Worm (Caenorhabditis elegans) whole organism, L1 larva: Measurements from ENCODE around the gene cth-1.

Source experiments
- C04F5.9 ChIP-seq: sonication (generic microtip); optimal IDR thresholded peaks from 2 replicates; lab custom pipeline; 2016; ENCODE audit warnings: missing genetic modification characterization, missing compliant biosample characterization
- ama-1 ChIP-seq: fragments of 150-350 bp; optimal IDR thresholded peaks from 2 replicates; lab custom pipeline; 2014
- ceh-63 ChIP-seq: fragments of 200-800 bp; sonication (Bioruptor generic); optimal IDR thresholded peaks from 2 replicates; lab custom pipeline; 2018; ENCODE audit warnings: mild to moderate bottlenecking, missing genetic modification characterization, missing compliant biosample characterization
- ceh-82 ChIP-seq, 3 experiments: fragments of 150-350 bp in 1 of 3; sonication (generic microtip) in 2 of 3; optimal IDR thresholded peaks; 2 replicates each; lab custom pipeline; 2014 to 2017; ENCODE audit warnings: missing biosample characterization in 3 of 3, missing genetic modification characterization in 3 of 3
- ceh-88 ChIP-seq: fragments of 200-800 bp; sonication (Bioruptor generic); IDR thresholded peaks from 2 replicates; pipeline ENCODE4 v1.3.6; 2022; ENCODE audit warnings: missing genetic modification characterization, missing compliant biosample characterization
- ces-1 ChIP-seq: fragments of 150-350 bp; optimal IDR thresholded peaks from 2 replicates; lab custom pipeline; 2014; ENCODE audit warnings: missing biosample characterization, missing genetic modification reagents, missing genetic modification characterization
- efl-1 ChIP-seq, 4 experiments: fragments of 150-350 bp; optimal IDR thresholded peaks in 3 of 4; peaks in 1 of 4; 1 replicate in 1 of 4; 2 replicates in 3 of 4; lab custom pipeline; 2014; ENCODE audit warnings: missing biosample characterization in 2 of 4, missing genetic modification characterization in 2 of 4, missing genetic modification reagents in 2 of 4
- efl-3 ChIP-seq: fragments of 200-800 bp; sonication (Bioruptor generic); optimal IDR thresholded peaks from 2 replicates; lab custom pipeline; 2018; ENCODE audit warnings: mild to moderate bottlenecking, missing genetic modification characterization, missing compliant biosample characterization
- egl-27 ChIP-seq, 2 experiments: fragments of 150-350 bp in 1 of 2; sonication (generic microtip); optimal IDR thresholded peaks; 3 replicates each; lab custom pipeline; 2017 to 2018; ENCODE audit warnings: missing biosample characterization in 2 of 2, missing genetic modification characterization in 2 of 2, missing genetic modification reagents in 2 of 2
- elt-2 ChIP-seq: sonication (generic microtip); optimal IDR thresholded peaks from 2 replicates; lab custom pipeline; 2016; ENCODE audit warnings: missing genetic modification characterization, mild to moderate bottlenecking, inconsistent platforms, missing compliant biosample characterization, missing genetic modification reagents
- ets-5 ChIP-seq: fragments of 200-800 bp; sonication (Bioruptor generic); IDR thresholded peaks from 2 replicates; pipeline ENCODE4 v1.3.6; 2022; ENCODE audit warnings: missing genetic modification characterization, missing compliant biosample characterization
- grh-1 ChIP-seq: fragments of 200-800 bp; sonication (Bioruptor generic); IDR thresholded peaks from 2 replicates; pipeline ENCODE4 v1.3.6; 2022; ENCODE audit warnings: missing genetic modification reagents, missing genetic modification characterization, missing compliant biosample characterization
- hlh-4 ChIP-seq: sonication (generic microtip); optimal IDR thresholded peaks from 2 replicates; lab custom pipeline; 2016; ENCODE audit warnings: mild to moderate bottlenecking, missing genetic modification characterization, missing compliant biosample characterization
- isw-1 ChIP-seq: fragments of 200-800 bp; sonication (Bioruptor generic); IDR thresholded peaks from 2 replicates; pipeline ENCODE4 v1.3.6; 2022; ENCODE audit warnings: missing genetic modification characterization, missing compliant biosample characterization
- lir-3 ChIP-seq: sonication (generic microtip); optimal IDR thresholded peaks from 2 replicates; lab custom pipeline; 2016; ENCODE audit warnings: mild to moderate bottlenecking, missing genetic modification characterization, moderate library complexity, missing compliant biosample characterization; ENCODE audit not compliant: poor library complexity
- mab-9 ChIP-seq: fragments of 200-800 bp; sonication (Bioruptor generic); IDR thresholded peaks from 2 replicates; pipeline ENCODE4 v1.3.6; 2022; ENCODE audit warnings: missing genetic modification reagents, missing genetic modification characterization, missing compliant biosample characterization
- mep-1 ChIP-seq: fragments of 150-350 bp; optimal IDR thresholded peaks from 2 replicates; lab custom pipeline; 2014; ENCODE audit warnings: missing biosample characterization, missing genetic modification characterization
- nhr-11 ChIP-seq: fragments of 150-350 bp; optimal IDR thresholded peaks from 2 replicates; lab custom pipeline; 2014; ENCODE audit warnings: missing biosample characterization, missing genetic modification characterization
- nhr-76 ChIP-seq: sonication (generic microtip); optimal IDR thresholded peaks from 2 replicates; lab custom pipeline; 2017; ENCODE audit warnings: missing biosample characterization, missing genetic modification characterization
- pag-3 ChIP-seq: sonication (generic microtip); optimal IDR thresholded peaks from 2 replicates; lab custom pipeline; 2017; ENCODE audit warnings: missing genetic modification characterization, mild to moderate bottlenecking, missing compliant biosample characterization, antibody characterized with exemption, borderline replicate concordance; ENCODE audit not compliant: insufficient read depth
- pax-3 ChIP-seq: fragments of 200-800 bp; sonication (Bioruptor generic); optimal IDR thresholded peaks from 2 replicates; lab custom pipeline; 2018; ENCODE audit warnings: mild to moderate bottlenecking, missing genetic modification characterization, moderate library complexity, missing compliant biosample characterization
- pqm-1 ChIP-seq: sonication (generic microtip); optimal IDR thresholded peaks from 3 replicates; lab custom pipeline; 2017; ENCODE audit warnings: missing biosample characterization, missing genetic modification characterization
- sox-4 ChIP-seq: sonication (generic microtip); optimal IDR thresholded peaks from 2 replicates; lab custom pipeline; 2016; ENCODE audit warnings: missing genetic modification characterization, missing compliant biosample characterization
- tbx-2 ChIP-seq: sonication (generic microtip); optimal IDR thresholded peaks from 2 replicates; lab custom pipeline; 2016; ENCODE audit warnings: missing genetic modification characterization, missing compliant biosample characterization
- unc-130 ChIP-seq: fragments of 150-350 bp; optimal IDR thresholded peaks from 2 replicates; lab custom pipeline; 2017; ENCODE audit warnings: missing biosample characterization, missing genetic modification characterization, inconsistent platforms
- unc-30 ChIP-seq: sonication (generic microtip); optimal IDR thresholded peaks from 2 replicates; lab custom pipeline; 2017; ENCODE audit warnings: missing biosample characterization, missing genetic modification characterization
- unc-62 ChIP-seq: fragments of 150-350 bp; optimal IDR thresholded peaks from 2 replicates; lab custom pipeline; 2014; ENCODE audit warnings: missing biosample characterization, missing genetic modification reagents, missing genetic modification characterization
- vab-15 ChIP-seq: sonication (generic microtip); optimal IDR thresholded peaks from 2 replicates; lab custom pipeline; 2017; ENCODE audit warnings: missing genotype, mild to moderate bottlenecking, missing genetic modification characterization, missing compliant biosample characterization
- zip-4 ChIP-seq: fragments of 200-800 bp; sonication (Bioruptor generic); optimal IDR thresholded peaks from 2 replicates; lab custom pipeline; 2018; ENCODE audit warnings: mild to moderate bottlenecking, missing genetic modification characterization, moderate library complexity, missing compliant biosample characterization
- ztf-11 ChIP-seq, 2 experiments: sonication (generic microtip); optimal IDR thresholded peaks; 2 replicates each; lab custom pipeline; 2016 to 2017; ENCODE audit warnings: missing genetic modification characterization in 2 of 2, missing biosample characterization in 1 of 2, missing compliant biosample characterization in 1 of 2

The cth-1 gene

ce11 chrV:16071167-16071566, 29.3 kb upstream of the cth-1 start, which contains the start of gene nhr-176:
Gene nhr-176, plus strand, starts transcription at chrV:16071325.
- TF ChIP-seq ceh-63 (GFP tag; lab: Kevin White, UChicago) (no peak), elt-2 (tag; lab: Kevin White, UChicago) (peak; percentile 36), zip-4 (GFP tag; lab: Kevin White, UChicago) (no peak), pax-3 (tag; lab: Kevin White, UChicago) (no peak), hlh-4 (tag; lab: Kevin White, UChicago) (no peak), pag-3 (tag; lab: Kevin White, UChicago) (no peak), efl-1 (optimal IDR thresholded peaks at IDR 0.05; lab: Kevin White, UChicago) (no peak), efl-1 (GFP tag; optimal IDR thresholded peaks at IDR 0.05 in 1 of 2; lab: Kevin White, UChicago) (peak in 1 of 2 experiments; percentile 34), ztf-11 (tag; optimal IDR thresholded peaks at IDR 0.05; lab: Kevin White, UChicago) (no peak)
- TF ChIP-seq, all 84 proteins: peak for 2

- no peak for TF ChIP-seq nhr-11 (tag; lab: Kevin White, UChicago)
- TF ChIP-seq isw-1 (GFP tag; lab: Robert Waterston, UW): no peak
- no peak for TF ChIP-seq vab-15 (tag; lab: Kevin White, UChicago)
- no peak for TF ChIP-seq unc-30 (tag; lab: Kevin White, UChicago)
- no peak for TF ChIP-seq ces-1
- TF ChIP-seq pqm-1 (tag; lab: Kevin White, UChicago): no peak
- no peak for TF ChIP-seq lir-3 (tag; lab: Kevin White, UChicago)
- TF ChIP-seq ceh-82 (tag; optimal IDR thresholded peaks at IDR 0.05; lab: Kevin White, UChicago): no peak
- no peak for TF ChIP-seq unc-62 (GFP tag; lab: Kevin White, UChicago)
- TF ChIP-seq nhr-76: no peak
- TF ChIP-seq ama-1 (lab: Kevin White, UChicago): no peak
- TF ChIP-seq mep-1 (tag; lab: Kevin White, UChicago): no peak
Measured at ce11 chrV:16073856-16074255, 26.6 kb upstream of the cth-1 start, which contains the start of gene srj-10. Gene srj-10, minus strand, starts transcription at chrV:16073956.

- TF ChIP-seq elt-2 (tag; lab: Kevin White, UChicago): peak; percentile 48
- TF ChIP-seq ama-1 (lab: Kevin White, UChicago): no peak
Measured at ce11 chrV:16075250-16075709, 25.2 kb upstream of the cth-1 start, which contains the start of the genes F14H3.12 and srj-29. Gene F14H3.12, minus strand, starts transcription at chrV:16075323. Gene srj-29, plus strand, starts transcription at chrV:16075659.

- no peak for TF ChIP-seq hlh-4 (tag; lab: Kevin White, UChicago)
- TF ChIP-seq grh-1 (GFP tag; lab: Robert Waterston, UW): no peak
- TF ChIP-seq elt-2 (tag; lab: Kevin White, UChicago): peak; percentile 23
- no peak for TF ChIP-seq egl-27 (tag; optimal IDR thresholded peaks at IDR 0.05; lab: Kevin White, UChicago)
Measured at ce11 chrV:16080039-16080438, 20.4 kb upstream of the cth-1 start.

- TF ChIP-seq ceh-82 (tag; optimal IDR thresholded peaks at IDR 0.05; lab: Kevin White, UChicago) (no peak), vab-15 (tag; lab: Kevin White, UChicago) (no peak), tbx-2 (no peak), mab-9 (no peak), ets-5 (GFP tag; lab: Robert Waterston, UW) (no peak), isw-1 (GFP tag; lab: Robert Waterston, UW) (no peak), ceh-88 (GFP tag; lab: Robert Waterston, UW) (no peak), C04F5.9 (tag; lab: Kevin White, UChicago) (no peak), sox-4 (tag; lab: Kevin White, UChicago) (no peak), unc-130 (tag; lab: Kevin White, UChicago) (no peak)
- TF ChIP-seq, all 84 proteins: peak for 0
Measured at ce11 chrV:16080678-16081077, 19.8 kb upstream of the cth-1 start.

- no peak for TF ChIP-seq efl-3
- no peak for TF ChIP-seq elt-2 (tag; lab: Kevin White, UChicago)
- no peak for TF ChIP-seq grh-1 (GFP tag; lab: Robert Waterston, UW)
- no peak for TF ChIP-seq efl-1 (optimal IDR thresholded peaks at IDR 0.05; lab: Kevin White, UChicago)
- peak in 1 of 2 experiments; percentile 58 for TF ChIP-seq efl-1 (GFP tag; optimal IDR thresholded peaks at IDR 0.05 in 1 of 2; lab: Kevin White, UChicago)
Measured at ce11 chrV:16090685-16091084, 9.8 kb upstream of the cth-1 start, which contains the start of gene F22B8.3. Gene F22B8.3, plus strand, starts transcription at chrV:16090985.
